ENCODE assay signal across 2 worm cellular contexts in the genomic region with DNA sequence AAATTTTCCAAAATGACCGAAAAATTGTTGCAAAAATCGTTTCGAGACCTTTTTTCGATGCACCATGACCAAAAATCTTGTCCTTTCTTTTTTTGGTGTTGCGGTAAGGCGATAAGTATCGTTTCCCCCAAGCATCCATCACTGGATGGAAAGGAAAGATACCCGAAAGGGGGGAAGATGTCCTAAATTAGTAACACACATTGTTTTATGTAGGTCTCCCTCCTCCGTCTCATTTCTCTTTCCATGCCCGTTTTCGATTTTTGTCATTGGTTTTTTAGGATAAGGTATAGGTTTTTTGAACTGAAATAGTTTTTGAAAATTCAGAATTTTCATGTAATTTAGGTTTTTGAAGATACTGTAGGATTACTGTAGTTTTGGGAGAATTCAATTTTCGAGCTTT.
TF ChIP-seq lines count a peak whose summit lies in the region.

No protein-coding gene starts in this region.

TF ChIP-seq in whole organism, L1 larva, 84 proteins besides CTCF, POLR2A, EP300 and RAD21:
- TF ChIP-seq blmp-1 (tag; optimal IDR thresholded peaks at IDR 0.05; lab: Kevin White, UChicago) = peak; percentile 96
- TF ChIP-seq skn-1 (tag; optimal IDR thresholded peaks at IDR 0.05; lab: Kevin White, UChicago) = no peak

TF ChIP-seq in whole organism, L3 larva, 47 proteins besides CTCF, POLR2A, EP300 and RAD21:
- TF ChIP-seq nhr-23 (tag; optimal IDR thresholded peaks at IDR 0.05; lab: Kevin White, UChicago) (peak; percentile 62), skn-1 (tag; optimal IDR thresholded peaks at IDR 0.05; lab: Kevin White, UChicago) (no peak)
